Worm (Caenorhabditis elegans): ENCODE results near the gene jhdm-1.

Gene jhdm-1

ce11 chrIII:6492807-6493206 is 38.5 kb downstream of the jhdm-1 start, which contains the start of gene srb-11:
Gene srb-11 (minus strand): TSS chrIII:6492907.
- TF ChIP-seq him-1 (tag; optimal IDR thresholded peaks at IDR 0.05) (no peak), W03F9.2 (tag; optimal IDR thresholded peaks at IDR 0.05) (no peak), dao-5 (tag; optimal IDR thresholded peaks at IDR 0.05) (no peak)

ce11 chrIII:6495191-6495723 is 41.0 kb downstream of the jhdm-1 start, which contains the start of gene F23F12.13:
Gene F23F12.13 (plus strand): TSS chrIII:6495673.
- TF ChIP-seq W03F9.2 (tag; optimal IDR thresholded peaks at IDR 0.05) (no peak), him-1 (tag; optimal IDR thresholded peaks at IDR 0.05) (no peak)

- no peak for TF ChIP-seq W03F9.2 (tag; optimal IDR thresholded peaks at IDR 0.05)
- no peak for TF ChIP-seq dao-5 (tag; optimal IDR thresholded peaks at IDR 0.05)
- no peak for TF ChIP-seq him-1 (tag; optimal IDR thresholded peaks at IDR 0.05)
Measured at ce11 chrIII:6498176-6498575, 43.9 kb downstream of the jhdm-1 start, which contains the start of gene sdz-15. Gene sdz-15 (plus strand): TSS chrIII:6498476.

ce11 chrIII:6499102-6499501 is 44.8 kb downstream of the jhdm-1 start:
- TF ChIP-seq W03F9.2 (tag; optimal IDR thresholded peaks at IDR 0.05) (no peak), him-1 (tag; optimal IDR thresholded peaks at IDR 0.05) (no peak), dao-5 (tag; optimal IDR thresholded peaks at IDR 0.05) (no peak)

- TF ChIP-seq him-1 (tag; optimal IDR thresholded peaks at IDR 0.05) (no peak), W03F9.2 (tag; optimal IDR thresholded peaks at IDR 0.05) (no peak), dao-5 (tag; optimal IDR thresholded peaks at IDR 0.05) (no peak)
Measured at ce11 chrIII:6500032-6500564, 45.8 kb downstream of the jhdm-1 start, which contains the start of gene F23F12.3. Gene F23F12.3 (plus strand): TSS chrIII:6500514.

- TF ChIP-seq W03F9.2 (tag; optimal IDR thresholded peaks at IDR 0.05) = no peak
- TF ChIP-seq dao-5 (tag; optimal IDR thresholded peaks at IDR 0.05) = no peak
- TF ChIP-seq him-1 (tag; optimal IDR thresholded peaks at IDR 0.05) = no peak
Measured at ce11 chrIII:6507832-6508231, 53.5 kb downstream of the jhdm-1 start, which contains the start of gene F23F12.12. Gene F23F12.12 (plus strand): TSS chrIII:6508132.

ce11 chrIII:6508327-6508726 is 54.0 kb downstream of the jhdm-1 start:
- TF ChIP-seq dao-5 (tag; optimal IDR thresholded peaks at IDR 0.05) (no peak), him-1 (tag; optimal IDR thresholded peaks at IDR 0.05) (no peak), W03F9.2 (tag; optimal IDR thresholded peaks at IDR 0.05) (no peak)

- TF ChIP-seq dao-5 (tag; optimal IDR thresholded peaks at IDR 0.05) = no peak
- TF ChIP-seq him-1 (tag; optimal IDR thresholded peaks at IDR 0.05) = no peak
- no peak for TF ChIP-seq W03F9.2 (tag; optimal IDR thresholded peaks at IDR 0.05)
Measured at ce11 chrIII:6509301-6509700, 55.0 kb downstream of the jhdm-1 start.

All from whole organism, L4/young adult.